Fruit fly (Drosophila melanogaster) Kc167 (cell line): ENCODE results near the gene CG31121.

Experiments
- Myc ChIP-seq: fragments of >200 bp; optimal IDR thresholded peaks from 2 replicates; lab custom pipeline; 2017; ENCODE audit warnings: missing external identifiers
- psq ChIP-seq: fragments of >200 bp; optimal IDR thresholded peaks from 2 replicates; lab custom pipeline; 2017; ENCODE audit warnings: missing external identifiers

DNA sequence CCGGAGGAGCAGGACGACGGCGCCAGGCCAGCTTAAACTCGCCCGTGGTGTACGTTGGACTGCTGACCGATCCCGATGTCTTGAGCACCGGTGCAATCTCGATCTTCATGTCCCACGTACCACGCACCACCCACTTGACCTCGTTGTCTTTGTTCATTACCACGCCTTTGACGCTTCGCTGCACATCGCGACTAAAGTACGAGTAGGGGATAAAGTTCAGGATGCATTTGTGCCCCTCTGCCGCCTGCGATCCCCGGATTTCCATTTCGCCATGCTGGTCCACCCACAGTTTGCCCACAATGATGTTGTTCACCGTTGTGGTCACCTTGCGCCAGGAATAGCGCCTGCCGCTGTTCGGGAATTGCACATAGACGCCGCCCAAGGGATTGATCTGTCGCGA lies 41.4 kb upstream of the CG31121 start:
- TF ChIP-seq psq (no peak), Myc (no peak)
